Fruit fly (Drosophila melanogaster) whole organism, prepupa: Measurements from ENCODE around the gene CG15408.

Experiments used
- Eip78C ChIP-seq: fragments of 200-800 bp; sonication (Bioruptor generic); peaks from one replicate; lab custom pipeline; 2016; ENCODE audit warnings: missing biosample characterization, missing genetic modification characterization
- Met ChIP-seq: fragments of 200-800 bp; sonication (Bioruptor generic); optimal IDR thresholded peaks from 3 replicates; lab custom pipeline; 2016; ENCODE audit warnings: missing biosample characterization, missing genetic modification characterization
- OdsH ChIP-seq: fragments of 200-800 bp; sonication (Bioruptor generic); optimal IDR thresholded peaks from 3 replicates; lab custom pipeline; 2016; ENCODE audit warnings: missing biosample characterization, missing genetic modification characterization
- dsx ChIP-seq: fragments of 200-800 bp; optimal IDR thresholded peaks from 3 replicates; lab custom pipeline; 2019; ENCODE audit warnings: missing biosample characterization, mild to moderate bottlenecking, missing genetic modification characterization, moderate library complexity; ENCODE audit not compliant: poor library complexity, severe bottlenecking
- salr ChIP-seq, 2 experiments: fragments of 200-800 bp; sonication (Bioruptor generic); optimal IDR thresholded peaks; 3 replicates each; lab custom pipeline; 2016 to 2018; ENCODE audit warnings: missing biosample characterization in 2 of 2, missing genetic modification characterization in 2 of 2, mild to moderate bottlenecking in 1 of 2

DNA sequence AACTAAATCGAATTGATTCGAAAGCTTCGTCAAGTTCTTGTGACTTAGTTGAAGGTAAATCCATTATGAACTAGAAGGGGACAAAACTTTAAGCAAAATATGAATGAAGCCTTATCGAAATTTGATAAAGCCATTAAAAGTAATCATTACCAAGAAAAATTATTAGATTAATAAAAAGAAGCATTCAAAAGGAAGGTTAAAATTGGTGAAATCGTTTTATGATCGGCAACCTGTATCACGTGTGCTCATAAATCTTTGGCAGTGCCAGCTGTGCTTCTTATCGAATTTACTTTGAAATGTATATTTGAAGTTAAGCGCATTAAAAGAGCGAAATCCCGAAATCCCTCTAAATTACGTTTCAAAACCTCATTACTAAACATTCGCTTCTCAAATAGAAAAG is 29.2 kb downstream of the CG15408 start:
- TF ChIP-seq dsx (GFP tag; lab: Kevin White, UChicago) (no peak), OdsH (GFP tag; lab: Kevin White, UChicago) (no peak), salr (GFP tag; optimal IDR thresholded peaks at IDR 0.05; lab: Kevin White, UChicago) (no peak), Met (GFP tag; lab: Kevin White, UChicago) (no peak), Eip78C (GFP tag; lab: Kevin White, UChicago) (no peak)
